Worm (Caenorhabditis elegans): ENCODE measurements around the gene F09E5.7.

DNA sequence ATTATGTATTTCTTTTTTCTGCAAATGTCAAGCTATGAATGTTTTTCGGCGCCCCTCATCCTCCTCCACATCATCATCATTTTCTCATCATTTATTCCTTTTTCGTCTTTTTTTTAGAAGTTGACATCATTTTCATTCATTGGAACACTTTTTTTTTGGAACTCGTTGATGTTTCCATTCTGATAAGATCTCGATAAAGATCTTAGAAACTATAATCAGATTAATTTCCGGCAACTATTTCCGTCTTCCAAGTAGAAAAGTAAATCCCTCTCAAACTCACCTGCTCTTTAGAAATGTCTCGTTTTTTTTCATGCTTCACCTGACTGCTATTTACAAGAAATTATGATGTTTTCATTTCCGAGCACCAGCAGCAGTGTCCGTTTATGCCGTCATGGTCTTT lies 23.0 kb upstream of the F09E5.7 start:
- TF ChIP-seq lin-39 (tag; optimal IDR thresholded peaks at IDR 0.05) (no peak), unc-62 (GFP tag; optimal IDR thresholded peaks at IDR 0.05) (no peak), ztf-11 (tag; optimal IDR thresholded peaks at IDR 0.05) (no peak), egl-27 (tag; optimal IDR thresholded peaks at IDR 0.05) (no peak), ama-1 (optimal IDR thresholded peaks at IDR 0.05) (no peak), ZK546.5 (tag; optimal IDR thresholded peaks at IDR 0.05) (no peak), skn-1 (tag; optimal IDR thresholded peaks at IDR 0.05) (no peak), ztf-1 (GFP tag; conservative IDR thresholded peaks at IDR 0.05) (no peak), R02D3.7 (tag; optimal IDR thresholded peaks at IDR 0.05) (no peak), aly-2 (tag; optimal IDR thresholded peaks at IDR 0.05) (no peak), mdl-1 (tag; optimal IDR thresholded peaks at IDR 0.05) (no peak), elt-1 (tag; optimal IDR thresholded peaks at IDR 0.05) (peak; percentile 25), nhr-21 (tag; optimal IDR thresholded peaks at IDR 0.05) (peak; percentile 28)
